Worm (Caenorhabditis elegans) whole organism, late embryonic: ENCODE measurements around the gene H43I07.1.

ENCODE experiments used
- ama-1 ChIP-seq: fragments of 150-350 bp; optimal IDR thresholded peaks from 2 replicates; lab custom pipeline; 2014
- ceh-9 ChIP-seq: sonication (generic microtip); optimal IDR thresholded peaks from 2 replicates; lab custom pipeline; 2016; ENCODE audit warnings: mild to moderate bottlenecking, missing genetic modification characterization, inconsistent platforms, missing compliant biosample characterization
- che-1 ChIP-seq: sonication (generic microtip); optimal IDR thresholded peaks from 2 replicates; lab custom pipeline; 2016; ENCODE audit warnings: mild to moderate bottlenecking, missing genetic modification characterization, missing compliant biosample characterization
- dmd-4 ChIP-seq: sonication (generic microtip); optimal IDR thresholded peaks from 2 replicates; lab custom pipeline; 2016; ENCODE audit warnings: borderline replicate concordance, missing genetic modification characterization, missing compliant biosample characterization
- elt-4 ChIP-seq: sonication (generic microtip); optimal IDR thresholded peaks from 2 replicates; lab custom pipeline; 2016; ENCODE audit warnings: missing genetic modification characterization, missing compliant biosample characterization
- fkh-10 ChIP-seq: fragments of 150-350 bp; optimal IDR thresholded peaks from 2 replicates; lab custom pipeline; 2014; ENCODE audit warnings: missing biosample characterization, missing genetic modification reagents, missing genetic modification characterization
- hlh-15 ChIP-seq: sonication (generic microtip); optimal IDR thresholded peaks from 2 replicates; lab custom pipeline; 2016; ENCODE audit warnings: missing genetic modification characterization, missing compliant biosample characterization
- lin-11 ChIP-seq: fragments of 200-800 bp; sonication (Bioruptor generic); optimal IDR thresholded peaks from 2 replicates; lab custom pipeline; 2018; ENCODE audit warnings: mild to moderate bottlenecking, missing genetic modification characterization, missing compliant biosample characterization
- pha-2 ChIP-seq: sonication (generic microtip); optimal IDR thresholded peaks from 2 replicates; lab custom pipeline; 2017; ENCODE audit warnings: mild to moderate bottlenecking, missing genetic modification characterization, missing compliant biosample characterization
- tbx-2 ChIP-seq: sonication (generic microtip); optimal IDR thresholded peaks from 2 replicates; lab custom pipeline; 2016; ENCODE audit warnings: missing genetic modification characterization, missing compliant biosample characterization
- tbx-7 ChIP-seq: sonication (generic microtip); optimal IDR thresholded peaks from 2 replicates; lab custom pipeline; 2016; ENCODE audit warnings: missing genotype, missing genetic modification characterization, missing compliant biosample characterization
- unc-3 ChIP-seq, 2 experiments: fragments of 200-800 bp in 1 of 2; sonication (Bioruptor generic) in 1 of 2; sonication (generic microtip) in 1 of 2; conservative IDR thresholded peaks in 1 of 2; optimal IDR thresholded peaks in 1 of 2; 2 replicates each; pipeline versions ENCODE4 v1.3.6 to Lab custom; 2016 to 2022; ENCODE audit warnings: missing compliant biosample characterization in 2 of 2, missing genetic modification characterization in 2 of 2, missing genetic modification reagents in 1 of 2

DNA sequence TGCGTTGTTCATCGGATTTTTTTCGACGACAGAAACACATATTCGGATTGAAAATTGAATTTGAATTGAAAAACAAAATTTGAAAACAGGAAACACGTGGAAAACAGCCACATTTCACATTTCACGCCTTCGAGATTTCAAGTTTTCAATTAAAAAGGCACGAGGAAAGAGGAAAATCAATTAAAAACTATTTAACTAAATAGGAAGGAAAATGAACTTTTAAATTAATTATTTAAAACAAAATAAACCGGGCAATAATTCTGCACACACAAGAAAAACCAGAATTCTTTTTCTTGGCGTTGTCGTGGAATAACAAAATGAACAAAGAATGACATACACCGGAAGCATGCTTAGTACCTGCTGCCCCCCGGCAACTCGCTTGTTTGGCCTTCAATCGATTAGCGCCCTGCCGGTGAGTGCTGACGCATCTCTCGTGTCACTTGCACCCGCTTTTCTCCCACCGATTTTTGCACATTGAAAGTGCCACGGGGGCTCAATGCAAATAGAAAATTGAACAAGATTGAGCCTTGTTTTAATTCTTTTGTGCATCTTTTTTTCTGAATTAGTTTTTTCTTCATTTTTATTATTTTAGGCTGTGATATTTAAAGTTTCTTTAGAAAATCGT, 9.8 kb upstream of the H43I07.1 start, which contains the start of gene Y45G5AM.9:
- TF ChIP-seq che-1 (tag; lab: Kevin White, UChicago), result peak; percentile 18
- no peak for TF ChIP-seq tbx-7 (tag; lab: Kevin White, UChicago)
- TF ChIP-seq lin-11 (tag; lab: Kevin White, UChicago), result no peak
- no peak for TF ChIP-seq elt-4 (tag; lab: Kevin White, UChicago)
- TF ChIP-seq unc-3 (GFP tag; conservative IDR thresholded peaks at IDR 0.05; lab: Robert Waterston, UW), result 0 out of 2 replicates have a peak, but pooled peaks have one; percentile 25
- TF ChIP-seq unc-3 (tag; optimal IDR thresholded peaks at IDR 0.05; lab: Kevin White, UChicago), result peak; percentile 4
- TF ChIP-seq hlh-15 (tag; lab: Kevin White, UChicago), result peak; percentile 11
- no peak for TF ChIP-seq pha-2 (tag; lab: Kevin White, UChicago)
- TF ChIP-seq ama-1 (lab: Kevin White, UChicago), result no peak
- TF ChIP-seq dmd-4 (tag; lab: Kevin White, UChicago), result no peak
- TF ChIP-seq fkh-10 (GFP tag; lab: Kevin White, UChicago), result peak; percentile 8
- peak; percentile 81 for TF ChIP-seq tbx-2 (tag; lab: Kevin White, UChicago)
- no peak for TF ChIP-seq ceh-9 (tag; lab: Kevin White, UChicago)
